Worm (Caenorhabditis elegans): ENCODE results near the gene Y43F4B.10.

Y43F4B.10 gene

DNA sequence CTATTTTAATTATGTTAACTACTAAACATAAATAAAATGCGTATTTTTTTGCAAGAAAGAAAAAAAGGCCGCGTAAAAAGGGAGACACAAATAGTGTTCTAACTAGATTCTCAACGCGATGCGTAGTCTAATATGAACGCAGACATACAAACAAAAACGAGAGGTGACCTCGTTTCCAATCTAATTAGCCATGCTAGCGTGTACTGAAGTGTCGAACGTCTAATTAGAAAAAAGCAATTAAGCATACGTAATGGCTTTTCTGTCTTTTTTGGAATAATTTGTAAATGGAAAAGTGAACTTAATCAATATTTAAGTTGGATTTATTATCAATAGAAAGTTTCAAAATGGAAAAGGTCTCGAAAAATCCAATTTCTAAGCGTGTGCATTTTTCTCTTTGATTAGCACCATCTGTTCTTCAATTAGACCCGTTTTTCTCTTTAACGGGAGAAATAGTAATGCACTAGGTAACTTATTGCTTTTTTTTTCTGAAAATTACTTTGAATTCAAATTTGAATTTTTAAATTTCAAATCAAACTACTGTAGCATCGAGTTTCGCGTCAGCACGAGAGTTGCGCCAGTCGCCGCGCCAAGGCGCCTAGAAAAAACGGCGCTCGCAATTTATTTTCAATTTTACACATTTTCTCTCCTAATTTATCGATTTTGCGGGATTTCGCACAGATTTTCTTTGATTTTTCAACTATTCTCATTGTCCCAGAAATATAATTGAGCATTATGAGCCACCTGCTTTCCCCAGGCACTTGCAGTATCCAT is 26.8 kb downstream of the Y43F4B.10 start:
- TF ChIP-seq ces-1 (GFP tag; optimal IDR thresholded peaks at IDR 0.05) (peak; percentile 98), bed-3 (GFP tag; optimal IDR thresholded peaks at IDR 0.05) (no peak), ham-2 (GFP tag; optimal IDR thresholded peaks at IDR 0.05) (peak; percentile 30)

DNA sequence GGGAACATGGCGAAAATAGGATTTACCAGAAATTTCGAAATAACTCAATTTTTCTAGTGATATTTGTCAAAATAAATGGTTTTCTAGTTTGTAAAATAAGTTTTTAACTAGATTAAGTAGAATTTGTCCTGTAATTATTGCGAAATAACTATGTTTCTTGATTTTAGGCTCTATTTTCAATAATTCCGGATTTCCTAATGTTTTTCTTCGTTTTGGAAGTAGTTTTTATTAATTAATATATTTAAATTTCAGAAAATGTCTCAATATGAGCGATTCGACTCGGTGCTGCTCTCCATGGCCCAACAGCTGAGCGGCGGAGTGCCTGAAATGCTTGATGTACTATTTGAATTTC is 27.4 kb downstream of the Y43F4B.10 start, which contains the start of gene nud-1:
nud-1 (plus strand) TSS at position 253 of the 352 bp plus-strand sequence.
- TF ChIP-seq mep-1 (tag; optimal IDR thresholded peaks at IDR 0.05), result no peak
- TF ChIP-seq cnd-1 (tag; optimal IDR thresholded peaks at IDR 0.05), result no peak
- TF ChIP-seq drap-1 (GFP tag; optimal IDR thresholded peaks at IDR 0.05), result no peak
- TF ChIP-seq sem-2 (GFP tag; optimal IDR thresholded peaks at IDR 0.05), result no peak
- TF ChIP-seq hlh-1 (tag; optimal IDR thresholded peaks at IDR 0.05), result no peak
- no peak for TF ChIP-seq mls-2 (tag; optimal IDR thresholded peaks at IDR 0.05)
- TF ChIP-seq unc-62 (GFP tag; optimal IDR thresholded peaks at IDR 0.05), result no peak
- TF ChIP-seq snpc-4 (tag; optimal IDR thresholded peaks at IDR 0.05), result no peak
- no peak for TF ChIP-seq nhr-2 (tag; optimal IDR thresholded peaks at IDR 0.05)
- TF ChIP-seq elt-1 (tag; optimal IDR thresholded peaks at IDR 0.05; ENCODE audit: borderline replicate concordance, insufficient read depth), result no peak
- no peak for TF ChIP-seq elt-3 (tag; optimal IDR thresholded peaks at IDR 0.05)
- no peak for TF ChIP-seq lsy-2 (tag; optimal IDR thresholded peaks at IDR 0.05)

DNA sequence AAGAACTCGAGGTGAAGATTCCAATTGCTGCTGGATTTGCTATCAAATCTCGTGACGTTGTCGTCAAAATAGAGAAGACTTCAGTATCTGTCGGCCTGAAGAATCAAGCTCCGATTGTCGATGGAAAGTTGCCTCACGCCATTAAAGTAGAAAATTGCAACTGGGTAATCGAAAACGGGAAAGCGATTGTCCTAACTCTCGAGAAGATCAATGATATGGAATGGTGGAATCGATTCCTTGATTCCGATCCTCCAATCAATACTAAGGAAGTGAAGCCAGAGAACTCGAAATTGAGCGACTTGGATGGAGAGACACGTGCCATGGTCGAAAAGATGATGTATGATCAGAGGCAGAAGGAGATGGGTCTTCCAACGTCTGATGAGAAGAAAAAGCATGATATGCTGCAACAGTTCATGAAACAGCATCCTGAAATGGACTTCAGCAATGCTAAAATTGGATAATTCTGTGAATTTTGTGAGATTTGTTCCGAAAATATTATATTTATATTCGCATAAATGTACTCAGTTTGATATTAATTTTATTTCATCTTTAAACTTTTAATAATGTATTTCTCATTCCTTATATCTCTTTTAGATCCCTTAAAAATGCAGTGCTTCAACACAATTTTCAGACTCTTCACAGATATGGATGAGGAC is 28.3 kb downstream of the Y43F4B.10 start, which contains the start of gene dro-1:
dro-1 (plus strand) TSS at position 606 of the 656 bp plus-strand sequence.
- TF ChIP-seq unc-39 (tag; optimal IDR thresholded peaks at IDR 0.05), result no peak
- no peak for TF ChIP-seq ceh-43 (GFP tag; optimal IDR thresholded peaks at IDR 0.05)
- no peak for TF ChIP-seq lin-13 (tag; optimal IDR thresholded peaks at IDR 0.05)
- no peak for TF ChIP-seq sem-2 (GFP tag; optimal IDR thresholded peaks at IDR 0.05)

DNA sequence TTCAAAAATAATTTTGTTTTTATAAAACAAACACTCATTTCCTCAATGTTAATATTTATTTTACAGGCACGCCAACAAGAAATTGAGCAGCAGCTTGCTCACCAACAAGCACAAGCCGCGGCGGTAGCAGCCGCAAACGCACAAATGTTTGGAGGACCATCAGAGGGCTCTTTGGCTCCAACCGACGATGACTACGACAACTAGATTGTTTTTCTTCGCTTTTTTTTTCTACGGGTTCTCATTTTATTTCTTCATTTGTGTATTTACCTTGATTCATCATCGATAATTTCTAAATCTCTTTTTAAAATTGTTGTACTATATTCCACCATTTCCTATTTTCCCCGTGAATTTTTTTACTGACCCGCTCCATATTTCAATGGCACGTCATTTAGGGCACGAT is 29.2 kb downstream of the Y43F4B.10 start, which contains the start of gene ife-1:
ife-1 (plus strand) TSS at position 301 of the 400 bp plus-strand sequence.
- TF ChIP-seq nhr-2 (tag; optimal IDR thresholded peaks at IDR 0.05) (no peak), mls-2 (tag; optimal IDR thresholded peaks at IDR 0.05) (no peak), elt-1 (tag; optimal IDR thresholded peaks at IDR 0.05; ENCODE audit: borderline replicate concordance, insufficient read depth) (no peak), mab-5 (tag; optimal IDR thresholded peaks at IDR 0.05) (no peak), nhr-28 (tag; optimal IDR thresholded peaks at IDR 0.05) (no peak), M03D4.4 (tag; optimal IDR thresholded peaks at IDR 0.05) (no peak), blmp-1 (tag; optimal IDR thresholded peaks at IDR 0.05) (no peak), ham-2 (GFP tag; optimal IDR thresholded peaks at IDR 0.05) (no peak)

DNA sequence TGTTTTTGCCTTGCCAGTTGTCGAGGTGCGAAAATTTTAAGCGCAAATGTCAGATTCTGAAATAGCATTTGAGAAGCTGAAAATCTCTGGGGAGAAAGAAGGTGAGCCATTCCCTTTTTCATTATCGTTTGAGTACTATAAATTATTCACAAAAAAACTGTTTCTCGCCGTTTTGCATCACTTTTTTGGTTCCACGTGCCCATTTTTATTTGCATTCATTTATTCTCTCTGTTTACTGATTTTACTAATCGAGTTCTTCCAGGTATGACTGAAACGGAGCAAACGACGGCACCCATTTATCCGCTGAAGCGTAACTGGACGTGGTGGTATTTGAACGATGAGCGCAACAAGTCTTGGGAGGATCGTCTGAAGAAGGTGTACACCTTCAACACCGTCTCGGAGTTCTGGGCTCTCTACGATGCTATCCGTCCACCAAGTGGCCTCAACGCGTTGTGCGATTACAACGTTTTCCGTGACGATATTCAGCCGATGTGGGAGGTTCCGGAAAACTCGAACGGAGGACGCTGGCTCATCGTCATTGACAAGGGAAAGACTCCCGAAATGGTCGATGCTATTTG is 29.8 kb downstream of the Y43F4B.10 start:
- TF ChIP-seq blmp-1 (tag; optimal IDR thresholded peaks at IDR 0.05) (no peak), nhr-237 (tag; optimal IDR thresholded peaks at IDR 0.05) (no peak), pha-4 (tag; optimal IDR thresholded peaks at IDR 0.05) (no peak), ham-2 (GFP tag; optimal IDR thresholded peaks at IDR 0.05) (no peak), snpc-4 (tag; optimal IDR thresholded peaks at IDR 0.05) (no peak), bed-3 (GFP tag; optimal IDR thresholded peaks at IDR 0.05) (no peak), flh-1 (GFP tag; optimal IDR thresholded peaks at IDR 0.05) (no peak), mep-1 (tag; optimal IDR thresholded peaks at IDR 0.05) (no peak), cnd-1 (tag; optimal IDR thresholded peaks at IDR 0.05) (no peak), nhr-2 (tag; optimal IDR thresholded peaks at IDR 0.05) (no peak), zip-8 (tag; optimal IDR thresholded peaks at IDR 0.05) (no peak), mab-5 (tag; optimal IDR thresholded peaks at IDR 0.05) (no peak), mls-2 (tag; optimal IDR thresholded peaks at IDR 0.05) (no peak), sptf-1 (tag; optimal IDR thresholded peaks at IDR 0.05) (no peak)

All from whole organism, mixed stage, embryonic.